Worm (Caenorhabditis elegans): Measurements from ENCODE around the gene C25E10.8.

The C25E10.8 gene

DNA sequence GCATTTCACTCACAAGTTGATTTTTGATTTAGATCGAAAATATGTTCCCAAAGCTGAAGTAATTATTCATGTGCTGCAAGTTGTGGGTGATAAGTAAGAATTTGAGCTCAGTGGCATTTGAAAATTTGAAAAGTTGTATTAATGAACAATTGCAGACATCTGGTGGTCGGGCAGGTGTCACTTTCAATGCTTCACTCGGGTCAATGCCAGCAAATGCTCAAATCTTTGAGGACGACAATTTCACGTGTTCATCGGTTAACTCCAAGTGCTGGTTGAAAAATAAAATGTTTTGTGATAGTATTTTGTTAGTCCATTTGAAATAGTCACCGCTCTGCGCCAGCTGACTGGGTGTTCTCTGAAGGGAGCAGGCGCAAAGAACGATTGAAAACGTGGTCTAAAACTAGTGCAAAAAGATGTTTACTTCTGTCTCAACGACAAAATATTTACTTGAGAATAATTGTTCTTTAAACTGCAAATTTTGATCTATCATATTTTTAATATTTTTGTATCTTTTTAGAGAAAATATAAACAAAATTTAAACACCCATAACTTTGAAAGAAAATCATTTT lies 40.3 kb upstream of the C25E10.8 start (continued):
- TF ChIP-seq ceh-62 (tag; optimal IDR thresholded peaks at IDR 0.05): no peak
- TF ChIP-seq nhr-102 (tag; optimal IDR thresholded peaks at IDR 0.05): no peak
- no peak for TF ChIP-seq duxl-1 (tag; optimal IDR thresholded peaks at IDR 0.05; ENCODE audit: poor library complexity)
- no peak for TF ChIP-seq nhr-25 (tag; optimal IDR thresholded peaks at IDR 0.05; ENCODE audit: borderline replicate concordance, insufficient read depth)
- no peak for TF ChIP-seq zip-2 (tag; optimal IDR thresholded peaks at IDR 0.05)
- TF ChIP-seq nhr-6 (tag; optimal IDR thresholded peaks at IDR 0.05): no peak
- TF ChIP-seq T20F7.1 (GFP tag; optimal IDR thresholded peaks at IDR 0.05): no peak
- TF ChIP-seq ceh-32 (tag; optimal IDR thresholded peaks at IDR 0.05; ENCODE audit: poor library complexity): no peak
- no peak for TF ChIP-seq madf-9 (GFP tag; conservative IDR thresholded peaks at IDR 0.05)
- no peak for TF ChIP-seq nhr-111 (GFP tag; optimal IDR thresholded peaks at IDR 0.05)
- no peak for TF ChIP-seq skn-1 (tag; optimal IDR thresholded peaks at IDR 0.05)
- TF ChIP-seq arid-1 (GFP tag; conservative IDR thresholded peaks at IDR 0.05): no peak
- peak in 1 of 2 experiments; percentile 95 for TF ChIP-seq daf-16 (GFP tag; optimal IDR thresholded peaks at IDR 0.05)
- TF ChIP-seq daf-16 (tag; optimal IDR thresholded peaks at IDR 0.05): peak; percentile 99
- no peak for TF ChIP-seq zfp-2 (tag; optimal IDR thresholded peaks at IDR 0.05)
- TF ChIP-seq fkh-10 (GFP tag; optimal IDR thresholded peaks at IDR 0.05): no peak
- peak in 1 of 2 experiments; percentile 64 for TF ChIP-seq unc-62 (GFP tag; optimal IDR thresholded peaks at IDR 0.05 in 1 of 2)
- no peak for TF ChIP-seq unc-62 (tag; optimal IDR thresholded peaks at IDR 0.05)
- TF ChIP-seq nhr-41 (GFP tag; IDR thresholded peaks at IDR 0.05): no peak
- TF ChIP-seq rbr-2 (tag; optimal IDR thresholded peaks at IDR 0.05): no peak
- peak; percentile 68 for TF ChIP-seq nhr-11 (tag; optimal IDR thresholded peaks at IDR 0.05)
- peak; percentile 86 for TF ChIP-seq dve-1 (tag; optimal IDR thresholded peaks at IDR 0.05; ENCODE audit: insufficient read depth)
- TF ChIP-seq dmd-6 (GFP tag; IDR thresholded peaks at IDR 0.05): peak; percentile 79
- TF ChIP-seq hmg-1.1 (GFP tag; IDR thresholded peaks at IDR 0.05): no peak
- TF ChIP-seq mep-1 (tag; optimal IDR thresholded peaks at IDR 0.05): peak; percentile 54
- TF ChIP-seq ama-1 (optimal IDR thresholded peaks at IDR 0.05): no peak
- 0 out of 2 replicates have a peak, but pooled peaks have one; percentile 27 for TF ChIP-seq T26A8.4 (GFP tag; IDR thresholded peaks at IDR 0.05)
- peak; percentile 7 to 68 for TF ChIP-seq lsy-2 (tag; optimal IDR thresholded peaks at IDR 0.05)
- peak; percentile 54; the same call in 1 of the 2 replicates for TF ChIP-seq mxl-2 (GFP tag; conservative IDR thresholded peaks at IDR 0.05)
- TF ChIP-seq sdz-12 (GFP tag; optimal IDR thresholded peaks at IDR 0.05): no peak
- TF ChIP-seq nhr-42 (GFP tag; IDR thresholded peaks at IDR 0.05): no peak

DNA sequence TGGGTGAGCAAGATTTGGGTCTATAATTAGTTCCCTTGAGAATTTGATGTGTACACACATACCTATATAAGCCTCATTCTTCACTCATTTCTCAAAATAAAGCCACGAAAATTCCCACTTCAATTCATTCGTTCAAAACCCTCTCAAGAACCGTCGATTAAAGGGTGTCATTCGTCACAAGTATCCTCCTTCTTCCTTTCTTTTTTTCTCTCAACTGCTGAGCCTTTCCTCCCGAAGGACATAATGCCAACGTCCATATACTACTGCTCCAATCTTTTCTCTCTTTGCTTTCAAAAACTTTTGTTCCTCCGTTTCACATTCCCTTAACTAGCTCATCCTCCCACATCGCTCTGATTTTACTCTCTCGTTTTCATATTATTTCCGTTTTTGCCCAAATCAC lies 38.3 kb upstream of the C25E10.8 start, which contains the start of gene T27E4.1:
TSS of gene T27E4.1 (plus strand) at position 137 of the 400 bp plus-strand sequence.
- TF ChIP-seq nhr-42 (GFP tag; IDR thresholded peaks at IDR 0.05) (no peak), lin-38 (GFP tag; IDR thresholded peaks at IDR 0.05) (no peak), nhr-77 (tag; optimal IDR thresholded peaks at IDR 0.05) (no peak), fkh-10 (GFP tag; optimal IDR thresholded peaks at IDR 0.05) (peak; percentile 30), zfp-3 (GFP tag; conservative IDR thresholded peaks at IDR 0.05) (no peak), dpl-1 (GFP tag; optimal IDR thresholded peaks at IDR 0.05) (no peak), lir-3 (tag; optimal IDR thresholded peaks at IDR 0.05) (no peak), mep-1 (tag; optimal IDR thresholded peaks at IDR 0.05) (peak; percentile 12), php-3 (GFP tag; IDR thresholded peaks at IDR 0.05) (no peak), hlh-30 (tag; optimal IDR thresholded peaks at IDR 0.05; ENCODE audit: insufficient read depth) (peak; percentile 31), pha-4 (GFP tag; IDR thresholded peaks at IDR 0.05) (no peak), pha-4 (tag; optimal IDR thresholded peaks at IDR 0.05) (no peak), madf-9 (GFP tag; conservative IDR thresholded peaks at IDR 0.05) (no peak), arid-1 (GFP tag; conservative IDR thresholded peaks at IDR 0.05) (no peak), Y105C5A.15 (GFP tag; IDR thresholded peaks at IDR 0.05) (no peak), ztf-11 (tag; optimal IDR thresholded peaks at IDR 0.05) (no peak), ama-1 (optimal IDR thresholded peaks at IDR 0.05) (no peak), ztf-7 (tag; optimal IDR thresholded peaks at IDR 0.05) (no peak), snpc-4 (tag; optimal IDR thresholded peaks at IDR 0.05) (no peak), unc-130 (GFP tag; optimal IDR thresholded peaks at IDR 0.05) (no peak), zip-2 (tag; optimal IDR thresholded peaks at IDR 0.05) (no peak), lin-15B (tag; optimal IDR thresholded peaks at IDR 0.05) (no peak), unc-39 (tag; optimal IDR thresholded peaks at IDR 0.05) (no peak), lin-1 (GFP tag; IDR thresholded peaks at IDR 0.05) (no peak), nhr-28 (tag; optimal IDR thresholded peaks at IDR 0.05) (no peak), F26F4.8 (GFP tag; conservative IDR thresholded peaks at IDR 0.05) (no peak), T20F7.1 (GFP tag; optimal IDR thresholded peaks at IDR 0.05) (no peak), lin-13 (GFP tag; optimal IDR thresholded peaks at IDR 0.05) (no peak)
